Worm (Caenorhabditis elegans) whole organism, L3 larva: ENCODE results near the gene ctl-2.

Experiments
- R02D3.7 ChIP-seq: fragments of 150-350 bp; optimal IDR thresholded peaks from 2 replicates; lab custom pipeline; 2014; ENCODE audit warnings: missing biosample characterization, missing genetic modification characterization
- ama-1 ChIP-seq: fragments of 150-350 bp; optimal IDR thresholded peaks from 2 replicates; lab custom pipeline; 2018
- ceh-28 ChIP-seq: fragments of 150-350 bp; optimal IDR thresholded peaks from 2 replicates; lab custom pipeline; 2014; ENCODE audit warnings: missing biosample characterization, missing genetic modification reagents, missing genetic modification characterization
- ceh-9 ChIP-seq: sonication (generic microtip); optimal IDR thresholded peaks from 2 replicates; lab custom pipeline; 2018; ENCODE audit warnings: missing biosample characterization, missing genetic modification characterization
- daf-12 ChIP-seq: fragments of 150-350 bp; optimal IDR thresholded peaks from 2 replicates; lab custom pipeline; 2014; ENCODE audit warnings: missing biosample characterization, missing genetic modification reagents, missing genetic modification characterization
- egl-27 ChIP-seq: sonication (generic microtip); optimal IDR thresholded peaks from 4 replicates; lab custom pipeline; 2017; ENCODE audit warnings: missing biosample characterization, missing genetic modification reagents, missing genetic modification characterization
- egl-5 ChIP-seq: fragments of 150-350 bp; optimal IDR thresholded peaks from 2 replicates; lab custom pipeline; 2017; ENCODE audit warnings: missing biosample characterization, missing genetic modification reagents, missing genetic modification characterization, inconsistent platforms
- elt-1 ChIP-seq: fragments of 150-350 bp; optimal IDR thresholded peaks from 2 replicates; lab custom pipeline; 2014; ENCODE audit warnings: missing biosample characterization, missing genetic modification characterization
- elt-2 ChIP-seq: sonication (generic microtip); optimal IDR thresholded peaks from 2 replicates; lab custom pipeline; 2016; ENCODE audit warnings: missing genetic modification reagents, mild to moderate bottlenecking, missing genetic modification characterization, missing compliant biosample characterization
- elt-3 ChIP-seq, 3 experiments: fragments of 150-350 bp in 1 of 3; sonication (generic microtip) in 2 of 3; optimal IDR thresholded peaks; 2 replicates in 2 of 3; 4 replicates in 1 of 3; lab custom pipeline; 2014 to 2017; ENCODE audit warnings: missing biosample characterization in 3 of 3, missing genetic modification characterization in 3 of 3
- fkh-2 ChIP-seq: fragments of 150-350 bp; optimal IDR thresholded peaks from 2 replicates; lab custom pipeline; 2014; ENCODE audit warnings: missing biosample characterization, missing genetic modification reagents, missing genetic modification characterization
- fos-1 ChIP-seq: fragments of 150-350 bp; optimal IDR thresholded peaks from 2 replicates; lab custom pipeline; 2014; ENCODE audit warnings: missing biosample characterization, missing genetic modification characterization
- hmg-11 ChIP-seq: sonication (generic microtip); optimal IDR thresholded peaks from 2 replicates; lab custom pipeline; 2016; ENCODE audit warnings: missing genetic modification characterization, missing compliant biosample characterization
- jun-1 ChIP-seq: fragments of 150-350 bp; optimal IDR thresholded peaks from 2 replicates; lab custom pipeline; 2014; ENCODE audit warnings: missing biosample characterization, missing genetic modification reagents, missing genetic modification characterization
- lin-15B ChIP-seq: fragments of 150-350 bp; optimal IDR thresholded peaks from 2 replicates; lab custom pipeline; 2014; ENCODE audit warnings: missing biosample characterization, missing genetic modification characterization
- lin-39 ChIP-seq: fragments of 150-350 bp; optimal IDR thresholded peaks from 2 replicates; lab custom pipeline; 2018; ENCODE audit warnings: missing biosample characterization, missing genetic modification reagents, missing genetic modification characterization
- lsy-12 ChIP-seq: sonication (generic microtip); optimal IDR thresholded peaks from 2 replicates; lab custom pipeline; 2016; ENCODE audit warnings: mild to moderate bottlenecking, missing genetic modification characterization, missing compliant biosample characterization
- mdl-1 ChIP-seq: fragments of 150-350 bp; optimal IDR thresholded peaks from 2 replicates; lab custom pipeline; 2014; ENCODE audit warnings: missing biosample characterization, missing genetic modification characterization
- nfya-1 ChIP-seq: sonication (generic microtip); optimal IDR thresholded peaks from 2 replicates; lab custom pipeline; 2017; ENCODE audit warnings: missing genetic modification characterization, mild to moderate bottlenecking, missing compliant biosample characterization, antibody characterized with exemption, moderate library complexity; ENCODE audit not compliant: insufficient read depth
- nhr-12 ChIP-seq: fragments of 150-350 bp; optimal IDR thresholded peaks from 2 replicates; lab custom pipeline; 2014; ENCODE audit warnings: missing biosample characterization, missing genetic modification characterization
- nhr-23 ChIP-seq: fragments of 150-350 bp; optimal IDR thresholded peaks from 2 replicates; lab custom pipeline; 2014; ENCODE audit warnings: missing biosample characterization, missing genetic modification reagents, missing genetic modification characterization
- nhr-25 ChIP-seq: sonication (generic microtip); optimal IDR thresholded peaks from 2 replicates; lab custom pipeline; 2017; ENCODE audit warnings: missing biosample characterization, missing genetic modification characterization
- nhr-43 ChIP-seq: sonication (generic microtip); optimal IDR thresholded peaks from 2 replicates; lab custom pipeline; 2016; ENCODE audit warnings: mild to moderate bottlenecking, missing genetic modification characterization, missing compliant biosample characterization; ENCODE audit not compliant: poor library complexity, severe bottlenecking
- pha-4 ChIP-seq: fragments of 150-350 bp; optimal IDR thresholded peaks from 2 replicates; lab custom pipeline; 2014; ENCODE audit warnings: missing biosample characterization, missing genetic modification reagents, missing genetic modification characterization
- pqm-1 ChIP-seq: fragments of 150-350 bp; optimal IDR thresholded peaks from 2 replicates; lab custom pipeline; 2017; ENCODE audit warnings: missing biosample characterization, missing genetic modification characterization, inconsistent platforms
- sea-2 ChIP-seq: fragments of 150-350 bp; sonication (generic microtip); optimal IDR thresholded peaks from 4 replicates; lab custom pipeline; 2014; ENCODE audit warnings: missing biosample characterization, missing genetic modification reagents, missing genetic modification characterization
- skn-1 ChIP-seq: fragments of 150-350 bp; optimal IDR thresholded peaks from 2 replicates; lab custom pipeline; 2014; ENCODE audit warnings: missing biosample characterization, missing genetic modification characterization
- snpc-4 ChIP-seq: fragments of 150-350 bp; optimal IDR thresholded peaks from 2 replicates; lab custom pipeline; 2014; ENCODE audit warnings: missing biosample characterization, missing genetic modification characterization
- tbx-2 ChIP-seq: sonication (generic microtip); optimal IDR thresholded peaks from 2 replicates; lab custom pipeline; 2016; ENCODE audit warnings: mild to moderate bottlenecking, missing genetic modification characterization, missing compliant biosample characterization

ctl-2 gene

DNA sequence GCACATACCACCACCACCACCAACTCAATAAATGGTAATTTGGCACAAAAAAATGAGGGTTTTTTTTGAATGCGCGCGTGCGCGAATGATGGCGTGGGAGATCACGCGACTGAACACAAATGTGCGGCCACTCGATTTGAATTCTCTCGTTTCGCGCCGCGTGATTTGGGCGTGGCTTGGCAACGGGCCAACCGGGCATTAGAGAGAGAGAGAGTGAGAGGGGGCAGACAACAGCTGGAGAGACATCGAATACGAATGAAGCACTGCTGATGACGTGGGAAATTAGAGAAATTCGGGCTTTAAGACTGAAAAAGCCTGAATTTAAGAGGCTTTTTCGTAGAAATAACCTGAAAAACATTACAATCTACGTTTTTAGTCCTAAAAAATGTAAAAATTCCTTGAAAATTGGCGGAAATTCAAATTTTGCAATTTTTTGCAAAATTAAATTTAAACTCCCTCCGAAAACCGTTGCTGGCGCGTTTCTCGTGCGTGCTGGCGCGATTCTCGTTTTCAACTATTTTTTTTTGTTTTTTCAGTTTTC is 50.4 kb downstream of the ctl-2 start (continued):
- peak; percentile 78 for TF ChIP-seq jun-1
- peak; percentile 5 for TF ChIP-seq fkh-2 (tag; lab: Kevin White, UChicago)

DNA sequence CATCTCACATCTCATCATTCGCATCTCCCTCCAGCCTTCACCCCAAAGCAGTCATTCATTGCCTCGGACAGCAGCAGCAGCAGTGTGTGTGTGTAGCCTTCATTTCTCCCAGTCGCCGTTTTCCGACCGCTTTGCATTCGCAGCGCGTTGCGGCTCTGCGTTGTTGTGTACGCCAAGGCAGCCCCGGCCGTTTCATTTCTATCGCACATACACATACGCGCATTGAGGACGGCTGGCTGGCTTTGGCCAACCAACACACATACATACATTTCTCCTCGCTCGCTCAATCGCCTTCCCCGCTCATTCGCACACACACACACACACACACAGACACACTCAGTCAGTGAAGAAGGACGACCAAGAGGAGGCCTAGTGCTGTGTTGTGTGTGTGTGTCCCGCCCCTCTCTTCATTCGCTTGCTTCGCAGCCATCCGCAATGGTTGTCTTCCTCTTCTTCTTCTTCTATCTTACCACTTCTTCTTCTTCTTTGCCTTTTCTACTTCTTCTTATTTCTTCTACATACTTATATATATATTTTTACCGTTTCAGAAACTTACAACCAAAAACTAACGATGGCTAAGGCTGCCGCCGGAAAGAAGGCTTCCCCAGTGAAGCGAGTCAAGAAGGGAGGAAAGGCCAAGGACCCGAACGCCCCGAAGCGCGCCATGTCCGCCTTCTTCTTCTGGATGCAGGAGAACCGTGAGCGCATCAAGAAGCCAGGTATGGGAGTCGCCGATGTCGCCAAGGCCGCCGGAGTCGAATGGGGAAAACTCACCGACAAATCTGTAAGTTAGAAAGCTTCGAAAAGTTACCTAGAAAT is 51.5 kb downstream of the ctl-2 start, which contains the start of gene hmg-1.1:
Gene hmg-1.1, plus strand, starts transcription at position 549 of the 819 bp plus-strand sequence.
- TF ChIP-seq lin-39 (peak; percentile 11), pqm-1 (tag; lab: Kevin White, UChicago) (peak; percentile 65), ceh-9 (no peak), nhr-25 (tag; lab: Kevin White, UChicago) (peak; percentile 60), nhr-12 (no peak), hmg-11 (tag; lab: Kevin White, UChicago) (peak; percentile 96), elt-3 (tag; optimal IDR thresholded peaks at IDR 0.05; lab: Kevin White, UChicago) (peak in 1 of 3 experiments; percentile 17), fos-1 (tag; lab: Kevin White, UChicago) (no peak), lin-15B (tag; lab: Kevin White, UChicago) (peak; percentile 59), ama-1 (peak; percentile 57), jun-1 (peak; percentile 59), sea-2 (peak; percentile 40), elt-1 (tag; lab: Kevin White, UChicago) (peak; percentile 18), nfya-1 (tag; lab: Kevin White, UChicago) (peak; percentile 85), elt-2 (tag; lab: Kevin White, UChicago) (peak; percentile 71), skn-1 (tag; lab: Kevin White, UChicago) (peak; percentile 9), egl-5 (peak; percentile 0), mdl-1 (no peak), nhr-43 (tag; lab: Kevin White, UChicago) (peak; percentile 22), lsy-12 (peak; percentile 76), tbx-2 (tag; lab: Kevin White, UChicago) (peak; percentile 17), ceh-28 (tag; lab: Kevin White, UChicago) (no peak), pha-4 (tag; lab: Kevin White, UChicago) (peak; percentile 83), R02D3.7 (tag; lab: Kevin White, UChicago) (peak; percentile 35), nhr-23 (tag; lab: Kevin White, UChicago) (peak; percentile 66), egl-27 (tag; lab: Kevin White, UChicago) (peak; percentile 68), snpc-4 (tag; lab: Kevin White, UChicago) (peak; percentile 58), daf-12 (no peak)
